Fruit fly (Drosophila melanogaster) whole organism, pupa: Measurements from ENCODE around the gene CG1703.

Experiments used
- CG10348 ChIP-seq: fragments of 200-800 bp; sonication (Bioruptor generic); IDR thresholded peaks from 2 replicates; pipeline ENCODE4 v1.3.6; 2022; ENCODE audit warnings: missing biosample characterization, missing genetic modification characterization
- CG12605 ChIP-seq: fragments of 200-800 bp; sonication (Bioruptor generic); IDR thresholded peaks from 2 replicates; pipeline ENCODE4 v1.3.6; 2022; ENCODE audit warnings: missing biosample characterization, missing genetic modification characterization
- CG13204 ChIP-seq: fragments of 200-800 bp; sonication (Bioruptor generic); optimal IDR thresholded peaks from 2 replicates; lab custom pipeline; 2018; ENCODE audit warnings: missing biosample characterization, mild to moderate bottlenecking, missing genetic modification characterization, moderate library complexity
- CG14655 ChIP-seq: fragments of 200-800 bp; sonication (Bioruptor generic); optimal IDR thresholded peaks from 3 replicates; lab custom pipeline; 2017; ENCODE audit warnings: mild to moderate bottlenecking, missing biosample characterization, missing genetic modification reagents, missing genetic modification characterization
- CG15710 ChIP-seq: fragments of 200-800 bp; sonication (Bioruptor generic); optimal IDR thresholded peaks from 2 replicates; lab custom pipeline; 2018; ENCODE audit warnings: missing biosample characterization, mild to moderate bottlenecking, missing genetic modification characterization, moderate library complexity
- CG17806 ChIP-seq: fragments of 200-800 bp; sonication (Bioruptor generic); optimal IDR thresholded peaks from 2 replicates; lab custom pipeline; 2018; ENCODE audit warnings: missing biosample characterization, mild to moderate bottlenecking, missing genetic modification characterization, moderate library complexity
- CG32121 ChIP-seq: fragments of 200-800 bp; sonication (Bioruptor generic); IDR thresholded peaks from 2 replicates; pipeline ENCODE4 v1.3.6; 2022; ENCODE audit warnings: missing biosample characterization, missing genetic modification characterization
- CG34367 ChIP-seq: fragments of 200-800 bp; sonication (Bioruptor generic); optimal IDR thresholded peaks from 2 replicates; lab custom pipeline; 2018; ENCODE audit warnings: missing biosample characterization, mild to moderate bottlenecking, missing genetic modification characterization
- CG4496 ChIP-seq: fragments of 200-800 bp; sonication (Bioruptor generic); IDR thresholded peaks from 3 replicates; pipeline ENCODE4 v1.3.6; 2022; ENCODE audit warnings: missing biosample characterization, missing genetic modification characterization
- CG8159 ChIP-seq: fragments of 200-800 bp; sonication (Bioruptor generic); optimal IDR thresholded peaks from 3 replicates; lab custom pipeline; 2018; ENCODE audit warnings: missing biosample characterization, mild to moderate bottlenecking, missing genetic modification characterization, moderate library complexity
- CG8301 ChIP-seq: fragments of 200-800 bp; sonication (Bioruptor generic); optimal IDR thresholded peaks from 2 replicates; lab custom pipeline; 2018; ENCODE audit warnings: missing biosample characterization, mild to moderate bottlenecking, missing genetic modification characterization
- CG9948 ChIP-seq: fragments of 200-800 bp; sonication (Bioruptor generic); optimal IDR thresholded peaks from 2 replicates; lab custom pipeline; 2018; ENCODE audit warnings: missing biosample characterization, mild to moderate bottlenecking, missing genetic modification characterization, moderate library complexity
- D1 ChIP-seq: fragments of 200-800 bp; sonication (Bioruptor generic); optimal IDR thresholded peaks from 2 replicates; lab custom pipeline; 2018; ENCODE audit warnings: missing biosample characterization, mild to moderate bottlenecking, missing genetic modification characterization, moderate library complexity
- EcR ChIP-seq: fragments of 200-800 bp; sonication (Bioruptor generic); optimal IDR thresholded peaks from 3 replicates; lab custom pipeline; 2019; ENCODE audit warnings: missing biosample characterization, missing genetic modification characterization, mild to moderate bottlenecking, moderate library complexity, missing genetic modification reagents
- Ets98B ChIP-seq: fragments of 200-800 bp; sonication (Bioruptor generic); IDR thresholded peaks from 2 replicates; pipeline ENCODE4 v1.3.6; 2022; ENCODE audit warnings: missing biosample characterization, missing genetic modification characterization
- Pif1A ChIP-seq: fragments of 200-800 bp; sonication (Bioruptor generic); optimal IDR thresholded peaks from 3 replicates; lab custom pipeline; 2016; ENCODE audit warnings: missing biosample characterization, missing genetic modification characterization
- Pif1B ChIP-seq: fragments of 200-800 bp; sonication (Bioruptor generic); optimal IDR thresholded peaks from 3 replicates; lab custom pipeline; 2016; ENCODE audit warnings: missing biosample characterization, missing genetic modification characterization
- Snoo ChIP-seq: fragments of 200-800 bp; sonication (Bioruptor generic); optimal IDR thresholded peaks from 3 replicates; lab custom pipeline; 2017; ENCODE audit warnings: missing biosample characterization, mild to moderate bottlenecking, missing genetic modification characterization, inconsistent platforms
- fd96Ca ChIP-seq: fragments of 200-800 bp; sonication (Bioruptor generic); IDR thresholded peaks from 3 replicates; pipeline ENCODE4 v1.3.6; 2022; ENCODE audit warnings: missing biosample characterization, missing genetic modification characterization
- gl ChIP-seq: fragments of 200-800 bp; sonication (Bioruptor generic); optimal IDR thresholded peaks from 2 replicates; lab custom pipeline; 2018; ENCODE audit warnings: missing biosample characterization, mild to moderate bottlenecking, missing genetic modification characterization
- rn ChIP-seq: fragments of 200-800 bp; sonication (Bioruptor generic); IDR thresholded peaks from 2 replicates; pipeline ENCODE4 v1.3.6; 2022; ENCODE audit warnings: missing biosample characterization, missing genetic modification characterization

The CG1703 gene

DNA sequence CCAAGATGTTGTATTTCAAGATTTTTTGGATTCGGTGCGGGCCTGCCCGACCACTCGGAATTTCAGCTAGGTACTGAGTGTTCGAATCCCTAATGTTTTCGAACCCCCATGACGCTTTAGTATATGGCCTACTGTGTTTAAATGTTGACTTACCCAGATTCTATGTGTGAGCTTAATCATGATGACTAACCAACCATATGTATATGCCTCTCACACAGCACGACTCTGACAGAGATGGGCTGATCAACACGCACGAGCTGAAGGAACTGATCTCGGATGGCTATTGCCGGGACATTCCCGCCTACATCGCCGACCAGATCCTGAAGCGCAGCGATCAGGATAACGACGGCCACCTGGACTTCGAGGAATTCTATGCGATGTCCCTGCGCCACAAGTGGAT lies 7.6 kb upstream of the CG1703 start, which contains the start of gene CG2533:
TSS of gene CG2533 (minus strand) at position 101 of the 400 bp plus-strand sequence.
- TF ChIP-seq CG14655 (GFP tag; lab: Kevin White, UChicago) (no peak), EcR (GFP tag; lab: Kevin White, UChicago) (no peak), Ets98B (GFP tag; lab: Robert Waterston, UW) (no peak), fd96Ca (GFP tag; lab: Robert Waterston, UW) (no peak), D1 (no peak), rn (GFP tag; lab: Robert Waterston, UW) (no peak), Pif1A (GFP tag; lab: Kevin White, UChicago) (no peak), CG15710 (tag; lab: Kevin White, UChicago) (no peak), CG4496 (GFP tag; lab: Robert Waterston, UW) (no peak), CG12605 (GFP tag; lab: Robert Waterston, UW) (no peak)

DNA sequence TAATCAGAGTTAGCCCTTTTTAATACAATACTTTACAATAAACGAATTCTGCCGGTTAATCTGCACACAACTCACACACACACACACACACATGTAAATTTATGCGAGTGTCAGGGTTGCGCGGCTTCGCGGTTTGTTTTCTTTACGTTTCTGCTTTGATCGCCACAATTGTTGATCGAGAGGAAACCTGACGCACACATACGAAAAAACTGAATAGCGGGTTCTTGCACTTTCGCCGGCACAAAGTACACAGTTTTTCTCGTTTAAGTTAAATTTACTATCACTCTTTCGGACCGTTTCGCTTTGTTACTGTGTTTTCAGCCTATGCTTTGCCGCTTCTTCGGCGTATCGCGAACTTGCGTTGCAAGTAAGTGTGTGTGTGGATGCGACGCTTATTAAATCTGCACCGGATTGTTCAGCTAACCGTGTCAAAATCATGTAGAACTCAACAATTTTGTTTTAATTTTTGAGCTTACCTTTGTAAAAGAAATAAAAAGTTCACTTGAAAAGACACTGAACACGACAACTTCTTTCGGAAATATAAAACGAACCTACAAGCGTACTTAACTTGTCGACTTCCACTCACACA lies 577 bp upstream of the CG1703 start:
- peak; percentile 55 for TF ChIP-seq EcR (GFP tag; lab: Kevin White, UChicago)
- no peak for TF ChIP-seq CG13204

DNA sequence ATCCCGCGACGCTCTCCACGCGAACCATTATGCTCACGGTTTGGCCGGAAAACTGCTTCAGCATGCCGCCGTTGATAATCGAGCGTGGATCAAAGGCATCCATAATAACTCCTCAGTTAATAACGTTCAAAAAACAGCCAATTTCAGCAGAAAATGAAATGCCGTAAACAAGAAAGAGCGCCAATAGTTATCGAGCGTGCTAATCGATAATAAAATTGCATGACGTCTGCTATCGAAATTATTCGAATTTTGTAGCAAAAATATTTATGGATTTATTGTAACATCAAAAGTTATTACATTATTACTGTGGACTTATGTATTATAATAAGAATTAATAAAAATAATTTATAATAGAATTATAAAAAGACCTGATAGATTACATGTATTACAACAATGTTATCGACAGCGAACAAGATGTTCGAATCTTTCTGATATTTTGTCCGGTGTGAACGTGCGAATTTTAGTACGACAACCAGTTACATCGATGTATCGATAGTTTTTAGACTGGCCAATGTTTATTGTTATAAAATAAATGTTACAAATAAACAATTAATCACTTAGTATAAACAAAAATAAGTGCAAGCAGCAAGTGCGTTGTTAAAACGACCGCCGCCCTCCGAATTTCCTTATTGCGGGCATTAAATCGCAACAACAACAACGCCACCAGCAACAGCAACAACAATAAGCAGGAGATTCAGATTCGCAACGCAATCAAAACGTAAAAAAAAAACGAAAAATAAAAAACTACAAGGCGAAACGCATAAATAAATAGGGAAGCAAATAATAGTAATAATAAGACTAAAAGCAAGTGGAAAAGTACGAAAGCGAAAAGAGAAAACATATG lies 4.1 kb downstream of the CG1703 start, which contains the start of the genes RPA3 and Met:
TSS of gene RPA3 (minus strand) at position 189 of the 844 bp plus-strand sequence.
TSS of gene Met (plus strand) at position 473 of the 844 bp plus-strand sequence.
- no peak for TF ChIP-seq Pif1B (GFP tag; lab: Kevin White, UChicago)
- peak; percentile 6 for TF ChIP-seq CG34367 (tag; lab: Kevin White, UChicago)

DNA sequence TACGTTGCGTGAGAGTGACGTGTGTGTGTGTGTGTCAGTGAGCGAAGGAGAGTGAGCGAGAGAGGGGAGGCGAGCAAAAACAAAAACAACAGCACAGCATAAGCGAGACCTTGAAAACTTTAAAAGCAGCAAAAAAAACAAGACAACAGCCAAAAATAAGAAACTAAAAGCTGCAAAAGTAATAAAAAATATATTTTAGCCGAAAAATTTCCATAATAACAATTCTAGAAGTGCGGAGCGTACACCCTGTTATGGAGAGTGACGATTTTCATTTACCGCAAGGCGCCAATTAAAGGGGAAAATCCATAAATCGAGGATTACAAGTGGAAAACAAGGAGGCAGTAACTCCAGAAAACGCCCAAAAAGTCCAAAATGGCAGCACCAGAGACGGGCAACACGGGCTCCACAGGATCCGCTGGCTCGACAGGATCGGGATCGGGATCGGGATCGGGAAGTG lies 4.8 kb downstream of the CG1703 start:
- TF ChIP-seq CG12605 (GFP tag; lab: Robert Waterston, UW) (peak; percentile 44), CG9948 (tag; lab: Kevin White, UChicago) (no peak), CG4496 (GFP tag; lab: Robert Waterston, UW) (0 out of 3 replicates have a peak, but pooled peaks have one; percentile 33)

DNA sequence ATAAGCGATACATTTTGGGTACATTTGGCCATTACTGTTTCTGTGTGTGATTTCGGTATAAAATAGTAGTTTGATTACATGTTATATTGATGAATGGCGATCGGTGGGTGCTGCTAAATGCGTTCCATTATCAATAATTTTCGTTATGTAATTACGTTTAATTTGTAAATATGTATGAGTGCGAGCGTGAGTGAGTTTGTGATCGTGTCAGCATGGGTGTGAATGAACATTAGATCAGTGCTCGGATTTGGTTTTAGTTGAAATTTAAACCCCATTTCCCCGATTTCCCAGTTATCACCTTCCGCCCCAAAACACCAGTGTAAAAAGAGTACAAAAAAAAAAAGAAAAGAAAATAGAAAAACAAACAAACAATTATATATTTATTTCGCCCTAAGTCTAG lies 7.9 kb downstream of the CG1703 start:
- TF ChIP-seq rn (GFP tag; lab: Robert Waterston, UW) (no peak), CG14655 (GFP tag; lab: Kevin White, UChicago) (no peak), fd96Ca (GFP tag; lab: Robert Waterston, UW) (no peak), D1 (no peak), CG8159 (tag; lab: Kevin White, UChicago) (no peak), EcR (GFP tag; lab: Kevin White, UChicago) (no peak), CG4496 (GFP tag; lab: Robert Waterston, UW) (no peak), Snoo (tag; lab: Kevin White, UChicago) (no peak), Pif1A (GFP tag; lab: Kevin White, UChicago) (no peak), CG12605 (GFP tag; lab: Robert Waterston, UW) (no peak), CG32121 (GFP tag; lab: Robert Waterston, UW) (no peak), CG34367 (tag; lab: Kevin White, UChicago) (no peak), CG8301 (tag; lab: Kevin White, UChicago) (no peak), CG9948 (tag; lab: Kevin White, UChicago) (no peak), CG10348 (GFP tag; lab: Robert Waterston, UW) (no peak), Ets98B (GFP tag; lab: Robert Waterston, UW) (no peak), CG15710 (tag; lab: Kevin White, UChicago) (no peak), Pif1B (GFP tag; lab: Kevin White, UChicago) (no peak), CG13204 (no peak), gl (tag; lab: Kevin White, UChicago) (no peak)

DNA sequence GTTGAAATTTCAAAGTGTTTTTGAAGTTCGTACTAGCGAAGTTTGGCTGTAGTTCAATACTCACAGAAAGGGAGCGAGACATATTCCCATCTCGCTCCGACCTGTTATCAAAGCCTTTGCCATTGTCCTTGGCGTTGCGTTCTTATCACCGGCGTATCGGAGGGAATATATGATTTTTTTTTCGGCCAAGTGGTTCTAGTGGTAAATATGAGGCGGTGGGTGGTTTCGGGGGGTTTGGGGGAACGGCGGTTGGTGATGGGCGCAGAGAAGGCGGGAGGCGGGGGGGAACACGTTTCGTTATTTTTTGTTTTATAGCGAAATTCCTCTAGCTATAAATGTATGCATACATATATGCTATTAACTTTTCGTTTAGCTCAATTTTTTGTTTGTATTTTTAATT lies 8.8 kb downstream of the CG1703 start:
- TF ChIP-seq EcR (GFP tag; lab: Kevin White, UChicago) (no peak), CG10348 (GFP tag; lab: Robert Waterston, UW) (no peak), CG8159 (tag; lab: Kevin White, UChicago) (no peak), CG8301 (tag; lab: Kevin White, UChicago) (no peak), Snoo (tag; lab: Kevin White, UChicago) (no peak), CG17806 (no peak), Ets98B (GFP tag; lab: Robert Waterston, UW) (no peak), CG34367 (tag; lab: Kevin White, UChicago) (no peak)
